Worm (Caenorhabditis elegans) whole organism, L1 larva: ENCODE measurements around the gene C33F10.8.

ENCODE experiments used
- C04F5.9 ChIP-seq: sonication (generic microtip); optimal IDR thresholded peaks from 2 replicates; lab custom pipeline; 2016; ENCODE audit warnings: missing genetic modification characterization, missing compliant biosample characterization
- C16A3.4 ChIP-seq: fragments of 150-350 bp; optimal IDR thresholded peaks from 2 replicates; lab custom pipeline; 2014; ENCODE audit warnings: missing biosample characterization, missing genetic modification characterization
- Y116A8C.19 ChIP-seq: sonication (generic microtip); optimal IDR thresholded peaks from 2 replicates; lab custom pipeline; 2016; ENCODE audit warnings: missing compliant biosample characterization, missing genetic modification characterization, borderline replicate concordance
- aha-1 ChIP-seq: fragments of 150-350 bp; optimal IDR thresholded peaks from 2 replicates; lab custom pipeline; 2014; ENCODE audit warnings: missing biosample characterization, missing genetic modification characterization
- aly-2 ChIP-seq: fragments of 150-350 bp; optimal IDR thresholded peaks from 2 replicates; lab custom pipeline; 2014; ENCODE audit warnings: missing biosample characterization, missing genetic modification characterization
- ama-1 ChIP-seq: fragments of 150-350 bp; optimal IDR thresholded peaks from 2 replicates; lab custom pipeline; 2014
- blmp-1 ChIP-seq: fragments of 150-350 bp; optimal IDR thresholded peaks from 2 replicates; lab custom pipeline; 2014; ENCODE audit warnings: missing biosample characterization, missing genetic modification characterization
- ceh-63 ChIP-seq: fragments of 200-800 bp; sonication (Bioruptor generic); optimal IDR thresholded peaks from 2 replicates; lab custom pipeline; 2018; ENCODE audit warnings: mild to moderate bottlenecking, missing genetic modification characterization, missing compliant biosample characterization
- ceh-82 ChIP-seq, 3 experiments: fragments of 150-350 bp in 1 of 3; sonication (generic microtip) in 2 of 3; optimal IDR thresholded peaks; 2 replicates each; lab custom pipeline; 2014 to 2017; ENCODE audit warnings: missing biosample characterization in 3 of 3, missing genetic modification characterization in 3 of 3
- ceh-88 ChIP-seq: fragments of 200-800 bp; sonication (Bioruptor generic); IDR thresholded peaks from 2 replicates; pipeline ENCODE4 v1.3.6; 2022; ENCODE audit warnings: missing genetic modification characterization, missing compliant biosample characterization
- ceh-90 ChIP-seq: sonication (generic microtip); optimal IDR thresholded peaks from 2 replicates; lab custom pipeline; 2016; ENCODE audit warnings: missing genetic modification characterization, missing compliant biosample characterization
- dsc-1 ChIP-seq: sonication (generic microtip); optimal IDR thresholded peaks from 2 replicates; lab custom pipeline; 2016; ENCODE audit warnings: mild to moderate bottlenecking, missing genetic modification characterization, missing compliant biosample characterization
- efl-1 ChIP-seq, 4 experiments: fragments of 150-350 bp; optimal IDR thresholded peaks in 3 of 4; peaks in 1 of 4; 1 replicate in 1 of 4; 2 replicates in 3 of 4; lab custom pipeline; 2014; ENCODE audit warnings: missing biosample characterization in 2 of 4, missing genetic modification characterization in 2 of 4, missing genetic modification reagents in 2 of 4
- egl-13 ChIP-seq: sonication (generic microtip); optimal IDR thresholded peaks from 2 replicates; lab custom pipeline; 2016; ENCODE audit warnings: missing genotype, missing genetic modification reagents, missing genetic modification characterization, missing compliant biosample characterization
- elt-2 ChIP-seq: sonication (generic microtip); optimal IDR thresholded peaks from 2 replicates; lab custom pipeline; 2016; ENCODE audit warnings: missing genetic modification characterization, mild to moderate bottlenecking, inconsistent platforms, missing compliant biosample characterization, missing genetic modification reagents
- elt-3 ChIP-seq, 6 experiments: fragments of 150-350 bp in 1 of 6; sonication (generic microtip); optimal IDR thresholded peaks; 2 replicates each; lab custom pipeline; 2017 to 2018; ENCODE audit warnings: missing biosample characterization in 6 of 6, missing genetic modification characterization in 6 of 6, inconsistent platforms in 1 of 6
- ets-5 ChIP-seq: fragments of 200-800 bp; sonication (Bioruptor generic); IDR thresholded peaks from 2 replicates; pipeline ENCODE4 v1.3.6; 2022; ENCODE audit warnings: missing genetic modification characterization, missing compliant biosample characterization
- fkh-10 ChIP-seq: sonication (generic microtip); optimal IDR thresholded peaks from 2 replicates; lab custom pipeline; 2017; ENCODE audit warnings: missing biosample characterization, missing genetic modification reagents, missing genetic modification characterization
- fkh-4 ChIP-seq: sonication (generic microtip); optimal IDR thresholded peaks from 2 replicates; lab custom pipeline; 2016; ENCODE audit warnings: missing compliant biosample characterization, missing genetic modification characterization, borderline replicate concordance
- fkh-8 ChIP-seq: sonication (generic microtip); optimal IDR thresholded peaks from 2 replicates; lab custom pipeline; 2016; ENCODE audit warnings: mild to moderate bottlenecking, missing genetic modification characterization, missing compliant biosample characterization
- grh-1 ChIP-seq: fragments of 200-800 bp; sonication (Bioruptor generic); IDR thresholded peaks from 2 replicates; pipeline ENCODE4 v1.3.6; 2022; ENCODE audit warnings: missing genetic modification reagents, missing genetic modification characterization, missing compliant biosample characterization
- hpl-2 ChIP-seq: fragments of 150-350 bp; optimal IDR thresholded peaks from 2 replicates; lab custom pipeline; 2014; ENCODE audit warnings: missing biosample characterization, missing genetic modification reagents, missing genetic modification characterization
- irx-1 ChIP-seq: sonication (generic microtip); optimal IDR thresholded peaks from 2 replicates; lab custom pipeline; 2016; ENCODE audit warnings: missing genetic modification characterization, missing compliant biosample characterization
- isw-1 ChIP-seq: fragments of 200-800 bp; sonication (Bioruptor generic); IDR thresholded peaks from 2 replicates; pipeline ENCODE4 v1.3.6; 2022; ENCODE audit warnings: missing genetic modification characterization, missing compliant biosample characterization
- jun-1 ChIP-seq: fragments of 150-350 bp; optimal IDR thresholded peaks from 2 replicates; lab custom pipeline; 2014; ENCODE audit warnings: missing biosample characterization, missing genetic modification reagents, missing genetic modification characterization
- lin-14 ChIP-seq: fragments of 200-800 bp; sonication (Bioruptor generic); optimal IDR thresholded peaks from 2 replicates; lab custom pipeline; 2018; ENCODE audit warnings: mild to moderate bottlenecking, missing genetic modification characterization, moderate library complexity, missing compliant biosample characterization
- lin-15B ChIP-seq: fragments of 150-350 bp; sonication (generic microtip); optimal IDR thresholded peaks from 3 replicates; lab custom pipeline; 2014; ENCODE audit warnings: missing biosample characterization, missing genetic modification characterization
- lin-35 ChIP-seq, 2 experiments: fragments of 150-350 bp; optimal IDR thresholded peaks; 2 replicates each; lab custom pipeline; 2014; ENCODE audit warnings: missing biosample characterization in 2 of 2, missing genetic modification characterization in 2 of 2, missing genetic modification reagents in 2 of 2
- lin-39 ChIP-seq: fragments of 150-350 bp; optimal IDR thresholded peaks from 2 replicates; lab custom pipeline; 2014; ENCODE audit warnings: missing biosample characterization, missing genetic modification reagents, missing genetic modification characterization
- lir-3 ChIP-seq: sonication (generic microtip); optimal IDR thresholded peaks from 2 replicates; lab custom pipeline; 2016; ENCODE audit warnings: mild to moderate bottlenecking, missing genetic modification characterization, moderate library complexity, missing compliant biosample characterization; ENCODE audit not compliant: poor library complexity
- mab-9 ChIP-seq: fragments of 200-800 bp; sonication (Bioruptor generic); IDR thresholded peaks from 2 replicates; pipeline ENCODE4 v1.3.6; 2022; ENCODE audit warnings: missing genetic modification reagents, missing genetic modification characterization, missing compliant biosample characterization
- mdl-1 ChIP-seq, 2 experiments: fragments of 150-350 bp; optimal IDR thresholded peaks; 2 replicates each; lab custom pipeline; 2014 to 2017; ENCODE audit warnings: missing biosample characterization in 2 of 2, missing genetic modification characterization in 2 of 2, inconsistent platforms in 1 of 2
- mef-2 ChIP-seq: fragments of 150-350 bp; optimal IDR thresholded peaks from 2 replicates; lab custom pipeline; 2014; ENCODE audit warnings: missing biosample characterization, missing genetic modification characterization
- nhr-11 ChIP-seq: fragments of 150-350 bp; optimal IDR thresholded peaks from 2 replicates; lab custom pipeline; 2014; ENCODE audit warnings: missing biosample characterization, missing genetic modification characterization
- nhr-12 ChIP-seq: sonication (generic microtip); optimal IDR thresholded peaks from 2 replicates; lab custom pipeline; 2017; ENCODE audit warnings: missing biosample characterization, missing genetic modification characterization
- nhr-76 ChIP-seq: sonication (generic microtip); optimal IDR thresholded peaks from 2 replicates; lab custom pipeline; 2017; ENCODE audit warnings: missing biosample characterization, missing genetic modification characterization
- nhr-77 ChIP-seq: fragments of 150-350 bp; optimal IDR thresholded peaks from 2 replicates; lab custom pipeline; 2014; ENCODE audit warnings: missing biosample characterization, missing genetic modification characterization
- nhr-85 ChIP-seq: sonication (generic microtip); peaks from one replicate; lab custom pipeline; 2016; ENCODE audit warnings: missing genetic modification characterization, inconsistent platforms, missing compliant biosample characterization
- nhr-90 ChIP-seq: sonication (generic microtip); optimal IDR thresholded peaks from 2 replicates; lab custom pipeline; 2016; ENCODE audit warnings: mild to moderate bottlenecking, missing genetic modification characterization, missing compliant biosample characterization; ENCODE audit not compliant: poor library complexity
- pag-3 ChIP-seq: sonication (generic microtip); optimal IDR thresholded peaks from 2 replicates; lab custom pipeline; 2017; ENCODE audit warnings: missing genetic modification characterization, mild to moderate bottlenecking, missing compliant biosample characterization, antibody characterized with exemption, borderline replicate concordance; ENCODE audit not compliant: insufficient read depth
- pax-3 ChIP-seq: fragments of 200-800 bp; sonication (Bioruptor generic); optimal IDR thresholded peaks from 2 replicates; lab custom pipeline; 2018; ENCODE audit warnings: mild to moderate bottlenecking, missing genetic modification characterization, moderate library complexity, missing compliant biosample characterization
- rnt-1 ChIP-seq: sonication (generic microtip); optimal IDR thresholded peaks from 2 replicates; lab custom pipeline; 2016; ENCODE audit warnings: mild to moderate bottlenecking, missing genetic modification characterization, moderate library complexity, missing compliant biosample characterization
- skn-1 ChIP-seq: fragments of 150-350 bp; optimal IDR thresholded peaks from 2 replicates; lab custom pipeline; 2014; ENCODE audit warnings: missing biosample characterization, missing genetic modification characterization
- snu-23 ChIP-seq: sonication (generic microtip); optimal IDR thresholded peaks from 2 replicates; lab custom pipeline; 2016; ENCODE audit warnings: missing genetic modification characterization, missing compliant biosample characterization
- sptf-1 ChIP-seq: fragments of 150-350 bp; optimal IDR thresholded peaks from 2 replicates; lab custom pipeline; 2014; ENCODE audit warnings: missing biosample characterization, missing genetic modification characterization
- sup-37 ChIP-seq: fragments of 200-800 bp; sonication (Bioruptor generic); optimal IDR thresholded peaks from 2 replicates; lab custom pipeline; 2018; ENCODE audit warnings: mild to moderate bottlenecking, missing genetic modification characterization, missing compliant biosample characterization
- swsn-7 ChIP-seq: sonication (generic microtip); optimal IDR thresholded peaks from 2 replicates; lab custom pipeline; 2016; ENCODE audit warnings: missing genetic modification characterization, missing compliant biosample characterization
- tlp-1 ChIP-seq: fragments of 150-350 bp; optimal IDR thresholded peaks from 2 replicates; lab custom pipeline; 2014; ENCODE audit warnings: missing biosample characterization, missing genetic modification characterization
- unc-62 ChIP-seq: fragments of 150-350 bp; optimal IDR thresholded peaks from 2 replicates; lab custom pipeline; 2014; ENCODE audit warnings: missing biosample characterization, missing genetic modification reagents, missing genetic modification characterization
- unc-86 ChIP-seq: sonication (generic microtip); optimal IDR thresholded peaks from 2 replicates; lab custom pipeline; 2016; ENCODE audit warnings: missing genetic modification characterization, missing compliant biosample characterization
- vab-15 ChIP-seq: sonication (generic microtip); optimal IDR thresholded peaks from 2 replicates; lab custom pipeline; 2017; ENCODE audit warnings: missing genotype, mild to moderate bottlenecking, missing genetic modification characterization, missing compliant biosample characterization
- xbp-1 ChIP-seq: sonication (generic microtip); optimal IDR thresholded peaks from 2 replicates; lab custom pipeline; 2016; ENCODE audit warnings: missing genetic modification characterization, missing compliant biosample characterization

C33F10.8 gene

ce11 chrII:4851594-4852106 lies 26.6 kb upstream of the C33F10.8 start, which contains the start of gene dnj-9:
Gene dnj-9, plus strand, starts transcription at chrII:4852056.
- TF ChIP-seq jun-1 (peak; percentile 92), vab-15 (tag; lab: Kevin White, UChicago) (peak; percentile 45), lin-15B (tag; lab: Kevin White, UChicago) (peak; percentile 91), ceh-90 (tag; lab: Kevin White, UChicago) (peak; percentile 57), nhr-85 (tag; lab: Kevin White, UChicago) (peak; percentile 97), sptf-1 (tag; lab: Kevin White, UChicago) (no peak), swsn-7 (tag; lab: Kevin White, UChicago) (peak; percentile 97), fkh-10 (GFP tag; lab: Kevin White, UChicago) (peak; percentile 86), unc-86 (tag; lab: Kevin White, UChicago) (peak; percentile 94), nhr-90 (tag; lab: Kevin White, UChicago) (peak; percentile 97), nhr-11 (tag; lab: Kevin White, UChicago) (peak; percentile 88), nhr-77 (tag; lab: Kevin White, UChicago) (peak; percentile 88), skn-1 (peak; percentile 88), rnt-1 (tag; lab: Kevin White, UChicago) (peak; percentile 98), ama-1 (lab: Kevin White, UChicago) (peak; percentile 87), ets-5 (GFP tag; lab: Robert Waterston, UW) (no peak), xbp-1 (tag; lab: Kevin White, UChicago) (peak; percentile 96), irx-1 (tag; lab: Kevin White, UChicago) (peak; percentile 93), ceh-82 (tag; optimal IDR thresholded peaks at IDR 0.05; lab: Kevin White, UChicago) (peak; percentile 95 to 96 (median 96)), lir-3 (peak; percentile 83), grh-1 (GFP tag; lab: Robert Waterston, UW) (peak; percentile 95), C16A3.4 (peak; percentile 97), mef-2 (peak; percentile 44), mab-9 (GFP tag; lab: Robert Waterston, UW) (peak; percentile 85), efl-1 (optimal IDR thresholded peaks at IDR 0.05; lab: Kevin White, UChicago) (peak; percentile 91 to 99), efl-1 (GFP tag; optimal IDR thresholded peaks at IDR 0.05 in 1 of 2; lab: Kevin White, UChicago) (peak; percentile 99 to 100), nhr-12 (peak; percentile 24), aha-1 (peak; percentile 90), ceh-88 (peak; percentile 83), elt-3 (tag; optimal IDR thresholded peaks at IDR 0.05; lab: Kevin White, UChicago) (peak in 3 of 6 experiments; percentile 50 to 90 (median 90)), elt-2 (tag; lab: Kevin White, UChicago) (peak; percentile 98), lin-35 (GFP tag; optimal IDR thresholded peaks at IDR 0.05; lab: Kevin White, UChicago) (peak; percentile 99), egl-13 (tag; lab: Kevin White, UChicago) (peak; percentile 92), lin-14 (GFP tag; lab: Kevin White, UChicago) (peak; percentile 96), ceh-63 (GFP tag; lab: Kevin White, UChicago) (no peak), sup-37 (GFP tag; lab: Kevin White, UChicago) (peak; percentile 86), lin-39 (tag; lab: Kevin White, UChicago) (peak; percentile 97), tlp-1 (tag; lab: Kevin White, UChicago) (no peak), mdl-1 (tag; optimal IDR thresholded peaks at IDR 0.05; lab: Kevin White, UChicago) (peak in 1 of 2 experiments; percentile 78), blmp-1 (tag; lab: Kevin White, UChicago) (peak; percentile 85), unc-62 (GFP tag; lab: Kevin White, UChicago) (no peak), pax-3 (tag; lab: Kevin White, UChicago) (peak; percentile 86), aly-2 (peak; percentile 88), hpl-2 (GFP tag; lab: Kevin White, UChicago) (peak; percentile 29), isw-1 (GFP tag; lab: Robert Waterston, UW) (peak; percentile 91), fkh-4 (tag; lab: Kevin White, UChicago) (peak; percentile 80), nhr-76 (tag; lab: Kevin White, UChicago) (no peak), snu-23 (GFP tag; lab: Kevin White, UChicago) (peak; percentile 97), Y116A8C.19 (tag; lab: Kevin White, UChicago) (no peak), dsc-1 (tag; lab: Kevin White, UChicago) (peak; percentile 97), fkh-8 (tag; lab: Kevin White, UChicago) (peak; percentile 92), pag-3 (tag; lab: Kevin White, UChicago) (peak; percentile 32), C04F5.9 (tag; lab: Kevin White, UChicago) (peak; percentile 93)
